Fruit fly (Drosophila melanogaster) whole organism, prepupa: ENCODE data around the gene Cnb.
A peak's percentile ranks its signal among the peaks of the same experiment; 100 is the strongest.

ENCODE experiments used
- Blimp-1 ChIP-seq: fragments of 200-800 bp; sonication (Bioruptor generic); optimal IDR thresholded peaks from 3 replicates; lab custom pipeline; 2017; ENCODE audit warnings: missing biosample characterization, missing genetic modification characterization, mild to moderate bottlenecking, moderate library complexity, missing genetic modification reagents
- CG10631 ChIP-seq: fragments of 200-800 bp; sonication (Bioruptor generic); optimal IDR thresholded peaks from 2 replicates; lab custom pipeline; 2016; ENCODE audit warnings: missing biosample characterization, missing genetic modification characterization
- CG10669 ChIP-seq: fragments of 200-800 bp; sonication (Bioruptor generic); optimal IDR thresholded peaks from 3 replicates; lab custom pipeline; 2018; ENCODE audit warnings: missing biosample characterization, mild to moderate bottlenecking, missing genetic modification characterization, moderate library complexity
- CG11294 ChIP-seq: fragments of 200-800 bp; sonication (Bioruptor generic); IDR thresholded peaks from 2 replicates; pipeline ENCODE4 v1.3.6; 2022; ENCODE audit warnings: missing biosample characterization, missing genetic modification characterization
- CG11762 ChIP-seq: fragments of 200-800 bp; sonication (Bioruptor generic); optimal IDR thresholded peaks from 3 replicates; lab custom pipeline; 2016; ENCODE audit warnings: missing biosample characterization, missing genetic modification characterization; ENCODE audit not compliant: insufficient read depth
- CG15336 ChIP-seq: fragments of 200-800 bp; sonication (Bioruptor generic); IDR thresholded peaks from 2 replicates; pipeline ENCODE4 v1.3.6; 2022; ENCODE audit warnings: missing biosample characterization, missing genetic modification characterization
- CG1621 ChIP-seq: fragments of 200-800 bp; sonication (Bioruptor generic); optimal IDR thresholded peaks from 3 replicates; lab custom pipeline; 2018; ENCODE audit warnings: missing biosample characterization, mild to moderate bottlenecking, missing genetic modification characterization
- CG16779 ChIP-seq: fragments of 200-800 bp; sonication (Bioruptor generic); optimal IDR thresholded peaks from 3 replicates; lab custom pipeline; 2017; ENCODE audit warnings: missing biosample characterization, mild to moderate bottlenecking, missing genetic modification characterization
- CG3032 ChIP-seq: fragments of 200-800 bp; optimal IDR thresholded peaks from 2 replicates; lab custom pipeline; 2019; ENCODE audit warnings: missing biosample characterization, mild to moderate bottlenecking, missing genetic modification characterization, moderate library complexity
- CG31627 ChIP-seq: fragments of 200-800 bp; sonication (Bioruptor generic); optimal IDR thresholded peaks from 3 replicates; lab custom pipeline; 2016; ENCODE audit warnings: missing biosample characterization, missing genetic modification characterization
- CG32006 ChIP-seq: fragments of 200-800 bp; sonication (Bioruptor generic); optimal IDR thresholded peaks from 3 replicates; lab custom pipeline; 2017; ENCODE audit warnings: missing biosample characterization, mild to moderate bottlenecking, missing genetic modification characterization
- CG34406 ChIP-seq: fragments of 200-800 bp; sonication (Bioruptor generic); optimal IDR thresholded peaks from 3 replicates; lab custom pipeline; 2016; ENCODE audit warnings: missing biosample characterization, missing genetic modification characterization
- CG3919 ChIP-seq: fragments of 200-800 bp; sonication (Bioruptor generic); optimal IDR thresholded peaks from 3 replicates; lab custom pipeline; 2016; ENCODE audit warnings: missing biosample characterization, missing genetic modification characterization
- CG6163 ChIP-seq: fragments of 200-800 bp; sonication (Bioruptor generic); IDR thresholded peaks from 3 replicates; pipeline ENCODE4 v1.3.6; 2022; ENCODE audit warnings: missing biosample characterization, missing genetic modification characterization
- CG6276 ChIP-seq: fragments of 200-800 bp; sonication (Bioruptor generic); optimal IDR thresholded peaks from 2 replicates; lab custom pipeline; 2017; ENCODE audit warnings: missing biosample characterization, mild to moderate bottlenecking, missing genetic modification characterization
- CG6792 ChIP-seq: fragments of 200-800 bp; sonication (Bioruptor generic); optimal IDR thresholded peaks from 3 replicates; lab custom pipeline; 2016; ENCODE audit warnings: missing biosample characterization, missing genetic modification characterization
- CG6808 ChIP-seq: fragments of 200-800 bp; sonication (Bioruptor generic); optimal IDR thresholded peaks from 3 replicates; lab custom pipeline; 2017; ENCODE audit warnings: missing biosample characterization, missing genetic modification characterization, mild to moderate bottlenecking, moderate library complexity, missing genetic modification reagents
- CG6854 ChIP-seq: fragments of 200-800 bp; sonication (Bioruptor generic); optimal IDR thresholded peaks from 2 replicates; lab custom pipeline; 2017; ENCODE audit warnings: missing biosample characterization, mild to moderate bottlenecking, missing genetic modification characterization
- CG8119 ChIP-seq: fragments of 200-800 bp; sonication (Bioruptor generic); IDR thresholded peaks from 3 replicates; pipeline ENCODE4 v1.3.6; 2022; ENCODE audit warnings: missing biosample characterization, missing genetic modification characterization
- CG8319 ChIP-seq: fragments of 200-800 bp; sonication (Bioruptor generic); optimal IDR thresholded peaks from 3 replicates; lab custom pipeline; 2016; ENCODE audit warnings: missing biosample characterization, missing genetic modification characterization
- CG9139 ChIP-seq: fragments of 200-800 bp; sonication (Bioruptor generic); optimal IDR thresholded peaks from 3 replicates; lab custom pipeline; 2017; ENCODE audit warnings: missing biosample characterization, mild to moderate bottlenecking, missing genetic modification characterization
- Eip78C ChIP-seq: fragments of 200-800 bp; sonication (Bioruptor generic); peaks from one replicate; lab custom pipeline; 2016; ENCODE audit warnings: missing biosample characterization, missing genetic modification characterization
- Eip93F ChIP-seq: fragments of 200-800 bp; sonication (Bioruptor generic); optimal IDR thresholded peaks from 2 replicates; lab custom pipeline; 2016; ENCODE audit warnings: missing biosample characterization, mild to moderate bottlenecking, missing genetic modification characterization
- Ets21C ChIP-seq: fragments of 200-800 bp; sonication (Bioruptor generic); optimal IDR thresholded peaks from 3 replicates; lab custom pipeline; 2016; ENCODE audit warnings: missing biosample characterization, missing genetic modification characterization
- Ets96B ChIP-seq: fragments of 200-800 bp; optimal IDR thresholded peaks from 2 replicates; lab custom pipeline; 2019; ENCODE audit warnings: missing biosample characterization, mild to moderate bottlenecking, missing genetic modification characterization, moderate library complexity
- Hr4 ChIP-seq: fragments of 200-800 bp; sonication (Bioruptor generic); optimal IDR thresholded peaks from 3 replicates; lab custom pipeline; 2016; ENCODE audit warnings: missing biosample characterization, missing genetic modification characterization
- Lpt ChIP-seq: fragments of 200-800 bp; sonication (Bioruptor generic); optimal IDR thresholded peaks from 3 replicates; lab custom pipeline; 2016; ENCODE audit warnings: missing biosample characterization, missing genetic modification characterization
- Met ChIP-seq: fragments of 200-800 bp; sonication (Bioruptor generic); optimal IDR thresholded peaks from 3 replicates; lab custom pipeline; 2016; ENCODE audit warnings: missing biosample characterization, missing genetic modification characterization
- OdsH ChIP-seq: fragments of 200-800 bp; sonication (Bioruptor generic); optimal IDR thresholded peaks from 3 replicates; lab custom pipeline; 2016; ENCODE audit warnings: missing biosample characterization, missing genetic modification characterization
- Sox102F ChIP-seq: fragments of 200-800 bp; sonication (Bioruptor generic); optimal IDR thresholded peaks from 2 replicates; lab custom pipeline; 2016; ENCODE audit warnings: missing biosample characterization, mild to moderate bottlenecking, missing genetic modification characterization
- Sox14 ChIP-seq: fragments of 200-800 bp; sonication (Bioruptor generic); optimal IDR thresholded peaks from 3 replicates; lab custom pipeline; 2016; ENCODE audit warnings: missing biosample characterization, missing genetic modification characterization
- Sox15 ChIP-seq: fragments of 200-800 bp; sonication (Bioruptor generic); optimal IDR thresholded peaks from 3 replicates; lab custom pipeline; 2016; ENCODE audit warnings: missing biosample characterization, missing genetic modification characterization
- achi ChIP-seq: fragments of 200-800 bp; sonication (Bioruptor generic); optimal IDR thresholded peaks from 3 replicates; lab custom pipeline; 2016; ENCODE audit warnings: missing biosample characterization, missing genetic modification characterization
- cyc ChIP-seq: fragments of 200-800 bp; sonication (Bioruptor generic); optimal IDR thresholded peaks from 3 replicates; lab custom pipeline; 2016; ENCODE audit warnings: missing biosample characterization, missing genetic modification characterization
- dac ChIP-seq: fragments of 200-800 bp; sonication (Bioruptor generic); optimal IDR thresholded peaks from 2 replicates; lab custom pipeline; 2017; ENCODE audit warnings: missing biosample characterization, mild to moderate bottlenecking, missing genetic modification characterization
- dsx ChIP-seq: fragments of 200-800 bp; optimal IDR thresholded peaks from 3 replicates; lab custom pipeline; 2019; ENCODE audit warnings: missing biosample characterization, mild to moderate bottlenecking, missing genetic modification characterization, moderate library complexity; ENCODE audit not compliant: poor library complexity, severe bottlenecking
- eg ChIP-seq: fragments of 200-800 bp; sonication (Bioruptor generic); IDR thresholded peaks from 3 replicates; pipeline ENCODE4 v1.3.6; 2022; ENCODE audit warnings: missing biosample characterization, missing genetic modification characterization
- fd59A ChIP-seq: fragments of 200-800 bp; sonication (Bioruptor generic); optimal IDR thresholded peaks from 2 replicates; lab custom pipeline; 2017; ENCODE audit warnings: missing biosample characterization, mild to moderate bottlenecking, missing genetic modification characterization, missing genetic modification reagents
- fkh ChIP-seq: fragments of 200-800 bp; sonication (Bioruptor generic); optimal IDR thresholded peaks from 3 replicates; lab custom pipeline; 2017; ENCODE audit warnings: missing biosample characterization, mild to moderate bottlenecking, missing genetic modification characterization, moderate library complexity
- lz ChIP-seq: fragments of 200-800 bp; sonication (Bioruptor generic); optimal IDR thresholded peaks from 3 replicates; lab custom pipeline; 2016; ENCODE audit warnings: missing biosample characterization, missing genetic modification characterization
- net ChIP-seq: fragments of 200-800 bp; sonication (Bioruptor generic); optimal IDR thresholded peaks from 3 replicates; lab custom pipeline; 2016; ENCODE audit warnings: missing biosample characterization, missing genetic modification characterization
- pdm3 ChIP-seq: fragments of 200-800 bp; sonication (Bioruptor generic); optimal IDR thresholded peaks from 3 replicates; lab custom pipeline; 2016; ENCODE audit warnings: missing biosample characterization, missing genetic modification characterization
- ss ChIP-seq, 2 experiments: fragments of 200-800 bp; sonication (Bioruptor generic); optimal IDR thresholded peaks; 2 replicates in 1 of 2; 3 replicates in 1 of 2; lab custom pipeline; 2017 to 2018; ENCODE audit warnings: mild to moderate bottlenecking in 2 of 2, missing biosample characterization in 2 of 2, missing genetic modification characterization in 2 of 2, moderate library complexity in 1 of 2
- svp ChIP-seq: fragments of 200-800 bp; sonication (Bioruptor generic); peaks from one replicate; lab custom pipeline; 2016; ENCODE audit warnings: missing biosample characterization, missing genetic modification characterization
- vri ChIP-seq: fragments of 200-800 bp; sonication (Bioruptor generic); optimal IDR thresholded peaks from 3 replicates; lab custom pipeline; 2016; ENCODE audit warnings: missing biosample characterization, mild to moderate bottlenecking, missing genetic modification characterization

Cnb gene

DNA sequence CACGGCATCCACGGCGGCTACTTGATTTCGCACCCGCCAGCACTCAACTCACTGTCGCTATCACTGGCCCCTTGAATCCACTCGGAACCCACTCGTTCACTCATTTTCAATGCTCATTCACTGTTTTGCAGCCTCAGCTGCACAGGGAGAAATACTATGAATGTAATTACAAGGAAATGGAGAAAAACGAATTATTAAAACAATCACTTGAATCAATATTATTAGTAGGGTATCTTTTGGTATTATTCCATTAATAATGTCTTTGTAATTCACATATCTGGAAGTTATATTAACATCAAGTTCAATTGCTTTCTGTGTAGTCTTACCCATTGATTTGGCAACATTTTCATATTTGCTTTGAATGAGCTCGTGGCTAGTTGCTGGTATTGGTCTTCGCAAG, 46.7 kb upstream of the Cnb start (continued):
- TF ChIP-seq CG3032 (tag; lab: Kevin White, UChicago) (no peak), CG6854 (GFP tag; lab: Kevin White, UChicago) (no peak), CG10669 (GFP tag; lab: Kevin White, UChicago) (peak; percentile 8), Met (no peak), CG6808 (GFP tag; lab: Kevin White, UChicago) (no peak), Lpt (GFP tag; lab: Kevin White, UChicago) (peak; percentile 30), dsx (GFP tag; lab: Kevin White, UChicago) (peak; percentile 18), CG11762 (GFP tag; lab: Kevin White, UChicago) (peak; percentile 43), Sox102F (GFP tag; lab: Kevin White, UChicago) (no peak), CG31627 (no peak), Ets21C (GFP tag; lab: Kevin White, UChicago) (no peak), CG9139 (GFP tag; lab: Kevin White, UChicago) (no peak), Hr4 (GFP tag; lab: Kevin White, UChicago) (peak; percentile 75), CG6792 (GFP tag; lab: Kevin White, UChicago) (no peak), Blimp-1 (GFP tag; lab: Kevin White, UChicago) (no peak), pdm3 (peak; percentile 41), CG1621 (no peak), lz (GFP tag; lab: Kevin White, UChicago) (no peak), svp (GFP tag; lab: Kevin White, UChicago) (peak; percentile 53), fkh (GFP tag; lab: Kevin White, UChicago) (no peak), fd59A (GFP tag; lab: Kevin White, UChicago) (no peak), CG10631 (GFP tag; lab: Kevin White, UChicago) (peak; percentile 19), vri (GFP tag; lab: Kevin White, UChicago) (no peak), ss (GFP tag; optimal IDR thresholded peaks at IDR 0.05; lab: Kevin White, UChicago) (no peak), Eip93F (GFP tag; lab: Kevin White, UChicago) (no peak), CG8119 (peak; percentile 90), CG15336 (GFP tag; lab: Robert Waterston, UW) (peak; percentile 91), net (GFP tag; lab: Kevin White, UChicago) (peak; percentile 40), Sox15 (GFP tag; lab: Kevin White, UChicago) (no peak), CG8319 (GFP tag; lab: Kevin White, UChicago) (no peak), CG32006 (GFP tag; lab: Kevin White, UChicago) (peak; percentile 77), CG6276 (GFP tag; lab: Kevin White, UChicago) (peak; percentile 83), CG16779 (tag; lab: Kevin White, UChicago) (no peak)

DNA sequence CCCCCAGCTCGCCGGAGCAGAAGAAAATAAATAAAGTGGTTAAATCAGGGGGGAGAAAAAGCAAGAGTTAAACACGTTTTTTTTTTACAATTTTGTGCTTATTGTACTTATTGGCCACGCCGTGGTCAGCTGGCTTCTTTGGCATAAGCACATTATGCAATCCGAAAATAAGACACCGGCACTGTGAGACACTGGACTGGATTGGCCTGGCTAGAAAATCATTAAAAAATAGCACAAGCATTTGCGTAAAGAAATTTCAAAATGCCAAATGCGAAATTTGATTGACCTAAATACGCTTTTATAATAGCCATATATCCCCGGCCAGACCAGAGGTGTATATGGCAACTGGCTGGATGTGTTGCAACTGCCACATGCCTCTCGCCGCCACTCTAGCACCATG, 42.9 kb upstream of the Cnb start:
- 0 out of 3 replicates have a peak, but pooled peaks have one; percentile 16 for TF ChIP-seq CG8119
- TF ChIP-seq cyc = no peak
- peak; percentile 56 for TF ChIP-seq CG32006 (GFP tag; lab: Kevin White, UChicago)
- peak; percentile 38; the same call in 1 of the 2 replicates for TF ChIP-seq CG15336 (GFP tag; lab: Robert Waterston, UW)
- TF ChIP-seq Eip78C (GFP tag; lab: Kevin White, UChicago) = peak; percentile 65
- peak; percentile 38; the same call in 2 of the 3 replicates for TF ChIP-seq eg (GFP tag; lab: Robert Waterston, UW)
- no peak for TF ChIP-seq CG3919
- TF ChIP-seq CG6276 (GFP tag; lab: Kevin White, UChicago) = peak; percentile 5

DNA sequence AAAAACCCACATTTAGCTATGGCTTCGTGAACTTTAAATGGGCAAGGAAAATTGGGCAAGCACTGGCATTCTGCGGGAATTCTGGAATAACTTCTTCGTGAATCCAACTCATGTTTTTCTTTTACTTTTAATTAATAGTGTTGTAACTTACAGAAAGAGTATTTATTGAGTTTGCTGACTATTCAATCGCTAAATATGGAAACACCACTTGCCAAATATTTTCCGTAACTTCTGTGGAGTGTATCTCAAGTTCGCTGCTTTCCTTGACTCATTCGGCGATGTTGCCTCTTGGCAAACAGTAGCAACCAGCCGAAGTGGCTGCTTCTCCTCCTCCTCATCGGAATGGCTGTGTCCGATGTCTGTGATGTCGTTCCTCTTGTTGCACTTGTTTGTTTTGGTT, 42.1 kb upstream of the Cnb start:
- TF ChIP-seq Eip78C (GFP tag; lab: Kevin White, UChicago) (peak; percentile 91), CG11294 (GFP tag; lab: Robert Waterston, UW) (no peak), CG11762 (GFP tag; lab: Kevin White, UChicago) (no peak), net (GFP tag; lab: Kevin White, UChicago) (peak; percentile 52), CG16779 (tag; lab: Kevin White, UChicago) (no peak), vri (GFP tag; lab: Kevin White, UChicago) (no peak), pdm3 (peak; percentile 56), CG6163 (GFP tag; lab: Robert Waterston, UW) (no peak), dac (GFP tag; lab: Kevin White, UChicago) (peak; percentile 69), CG8119 (peak; percentile 66; the same call in 2 of the 3 replicates), CG34406 (GFP tag; lab: Kevin White, UChicago) (peak; percentile 43), Lpt (GFP tag; lab: Kevin White, UChicago) (peak; percentile 32), CG31627 (peak; percentile 16), OdsH (GFP tag; lab: Kevin White, UChicago) (peak; percentile 54), CG10669 (GFP tag; lab: Kevin White, UChicago) (peak; percentile 9), Met (peak; percentile 22), CG8319 (GFP tag; lab: Kevin White, UChicago) (no peak), Sox14 (GFP tag; lab: Kevin White, UChicago) (no peak), svp (GFP tag; lab: Kevin White, UChicago) (peak; percentile 49), lz (GFP tag; lab: Kevin White, UChicago) (no peak), CG32006 (GFP tag; lab: Kevin White, UChicago) (peak; percentile 92), Ets96B (tag; lab: Kevin White, UChicago) (peak; percentile 0), CG10631 (GFP tag; lab: Kevin White, UChicago) (no peak), fkh (GFP tag; lab: Kevin White, UChicago) (no peak), achi (GFP tag; lab: Kevin White, UChicago) (peak; percentile 41), CG1621 (no peak)
